Fruit fly (Drosophila melanogaster): ENCODE data around the gene CG10366.
A peak's percentile ranks its signal among the peaks of the same experiment; 100 is the strongest.

Gene CG10366

dm6 chr2L:19628002-19628401 is 44.0 kb downstream of the CG10366 start (continued):
- TF ChIP-seq Rfx (GFP tag; IDR thresholded peaks at IDR 0.05) (0 out of 2 replicates have a peak, but pooled peaks have one; percentile 28), CG12769 (tag; optimal IDR thresholded peaks at IDR 0.05) (no peak), corto (GFP tag; optimal IDR thresholded peaks at IDR 0.05) (no peak), CG33213 (GFP tag; optimal IDR thresholded peaks at IDR 0.05) (no peak), danr (GFP tag; IDR thresholded peaks at IDR 0.05) (no peak), slbo (GFP tag; IDR thresholded peaks at IDR 0.05) (peak; percentile 26; the same call in 1 of the 2 replicates), Ada2b (GFP tag; IDR thresholded peaks at IDR 0.05) (no peak), dati (GFP tag; IDR thresholded peaks at IDR 0.05) (no peak), row (GFP tag; IDR thresholded peaks at IDR 0.05) (peak; percentile 35; the same call in 1 of the 3 replicates), wor (GFP tag; IDR thresholded peaks at IDR 0.05) (no peak), hkb (optimal IDR thresholded peaks at IDR 0.05) (no peak), hkb (GFP tag; IDR thresholded peaks at IDR 0.05) (0 out of 2 replicates have a peak, but pooled peaks have one; percentile 20), ind (GFP tag; optimal IDR thresholded peaks at IDR 0.05) (no peak), chn (GFP tag; optimal IDR thresholded peaks at IDR 0.05) (no peak), CG1602 (GFP tag; optimal IDR thresholded peaks at IDR 0.05) (no peak), CG5953 (GFP tag; IDR thresholded peaks at IDR 0.05) (no peak), Ssrp (tag; optimal IDR thresholded peaks at IDR 0.05) (no peak), CG2712 (tag; optimal IDR thresholded peaks at IDR 0.05) (no peak), CG17385 (GFP tag; optimal IDR thresholded peaks at IDR 0.05) (no peak), D (optimal IDR thresholded peaks at IDR 0.05) (no peak), D (GFP tag; optimal IDR thresholded peaks at IDR 0.05) (no peak), CG15073 (GFP tag; optimal IDR thresholded peaks at IDR 0.05) (no peak), CG5245 (GFP tag; optimal IDR thresholded peaks at IDR 0.05) (no peak), en (GFP tag; optimal IDR thresholded peaks at IDR 0.05) (no peak), wdn (GFP tag; IDR thresholded peaks at IDR 0.05) (no peak), CG10543 (GFP tag; optimal IDR thresholded peaks at IDR 0.05) (no peak), CG8388 (GFP tag; optimal IDR thresholded peaks at IDR 0.05) (no peak), CG4820 (GFP tag; optimal IDR thresholded peaks at IDR 0.05) (no peak), CG4617 (GFP tag; optimal IDR thresholded peaks at IDR 0.05; ENCODE audit: borderline replicate concordance) (no peak), CG9437 (GFP tag; optimal IDR thresholded peaks at IDR 0.05) (no peak), D19A (tag; optimal IDR thresholded peaks at IDR 0.05) (no peak), CG7786 (GFP tag; optimal IDR thresholded peaks at IDR 0.05) (no peak), Dek (tag; optimal IDR thresholded peaks at IDR 0.05) (no peak), tna (GFP tag; IDR thresholded peaks at IDR 0.05; ENCODE audit: partially characterized antibody) (no peak), CG12659 (GFP tag; optimal IDR thresholded peaks at IDR 0.05) (no peak), CG11456 (GFP tag; IDR thresholded peaks at IDR 0.05) (no peak), mam (GFP tag; optimal IDR thresholded peaks at IDR 0.05) (peak; percentile 3), CG1792 (GFP tag; optimal IDR thresholded peaks at IDR 0.05) (no peak), MBD-R2 (GFP tag; IDR thresholded peaks at IDR 0.05) (no peak), dan (GFP tag; IDR thresholded peaks at IDR 0.05) (no peak), odd (GFP tag; optimal IDR thresholded peaks at IDR 0.05) (no peak), CG3407 (GFP tag; optimal IDR thresholded peaks at IDR 0.05) (no peak), amos (GFP tag; IDR thresholded peaks at IDR 0.05; ENCODE audit: partially characterized antibody) (no peak), zf30C (GFP tag; optimal IDR thresholded peaks at IDR 0.05) (no peak), unc-4 (GFP tag; IDR thresholded peaks at IDR 0.05; ENCODE audit: partially characterized antibody) (no peak), CG10654 (GFP tag; optimal IDR thresholded peaks at IDR 0.05) (no peak), Fer2 (tag; optimal IDR thresholded peaks at IDR 0.05) (no peak), CG18262 (tag; optimal IDR thresholded peaks at IDR 0.05) (no peak), ssp (GFP tag; IDR thresholded peaks at IDR 0.05) (no peak), Hr39 (optimal IDR thresholded peaks at IDR 0.05) (no peak), CG17912 (GFP tag; optimal IDR thresholded peaks at IDR 0.05) (no peak), CG13624 (GFP tag; optimal IDR thresholded peaks at IDR 0.05) (no peak), cad (GFP tag; optimal IDR thresholded peaks at IDR 0.05) (no peak), CG3726 (GFP tag; IDR thresholded peaks at IDR 0.05) (no peak)

Data from whole organism, embryonic.